Worm (Caenorhabditis elegans) whole organism, L1 larva: ENCODE measurements around the gene mma-1.

Experiments used
- C16A3.4 ChIP-seq: fragments of 150-350 bp; optimal IDR thresholded peaks from 2 replicates; lab custom pipeline; 2014; ENCODE audit warnings: missing biosample characterization, missing genetic modification characterization
- aha-1 ChIP-seq: fragments of 150-350 bp; optimal IDR thresholded peaks from 2 replicates; lab custom pipeline; 2014; ENCODE audit warnings: missing biosample characterization, missing genetic modification characterization
- aly-2 ChIP-seq: fragments of 150-350 bp; optimal IDR thresholded peaks from 2 replicates; lab custom pipeline; 2014; ENCODE audit warnings: missing biosample characterization, missing genetic modification characterization
- ama-1 ChIP-seq: fragments of 150-350 bp; optimal IDR thresholded peaks from 2 replicates; lab custom pipeline; 2014
- blmp-1 ChIP-seq: fragments of 150-350 bp; optimal IDR thresholded peaks from 2 replicates; lab custom pipeline; 2014; ENCODE audit warnings: missing biosample characterization, missing genetic modification characterization
- ces-1 ChIP-seq: fragments of 150-350 bp; optimal IDR thresholded peaks from 2 replicates; lab custom pipeline; 2014; ENCODE audit warnings: missing biosample characterization, missing genetic modification reagents, missing genetic modification characterization
- dsc-1 ChIP-seq: sonication (generic microtip); optimal IDR thresholded peaks from 2 replicates; lab custom pipeline; 2016; ENCODE audit warnings: mild to moderate bottlenecking, missing genetic modification characterization, missing compliant biosample characterization
- efl-1 ChIP-seq, 4 experiments: fragments of 150-350 bp; optimal IDR thresholded peaks in 3 of 4; peaks in 1 of 4; 1 replicate in 1 of 4; 2 replicates in 3 of 4; lab custom pipeline; 2014; ENCODE audit warnings: missing biosample characterization in 2 of 4, missing genetic modification characterization in 2 of 4, missing genetic modification reagents in 2 of 4
- egl-27 ChIP-seq, 2 experiments: fragments of 150-350 bp in 1 of 2; sonication (generic microtip); optimal IDR thresholded peaks; 3 replicates each; lab custom pipeline; 2017 to 2018; ENCODE audit warnings: missing biosample characterization in 2 of 2, missing genetic modification characterization in 2 of 2, missing genetic modification reagents in 2 of 2
- elt-2 ChIP-seq: sonication (generic microtip); optimal IDR thresholded peaks from 2 replicates; lab custom pipeline; 2016; ENCODE audit warnings: missing genetic modification characterization, mild to moderate bottlenecking, inconsistent platforms, missing compliant biosample characterization, missing genetic modification reagents
- elt-3 ChIP-seq, 6 experiments: fragments of 150-350 bp in 1 of 6; sonication (generic microtip); optimal IDR thresholded peaks; 2 replicates each; lab custom pipeline; 2017 to 2018; ENCODE audit warnings: missing biosample characterization in 6 of 6, missing genetic modification characterization in 6 of 6, inconsistent platforms in 1 of 6
- fkh-10 ChIP-seq: sonication (generic microtip); optimal IDR thresholded peaks from 2 replicates; lab custom pipeline; 2017; ENCODE audit warnings: missing biosample characterization, missing genetic modification reagents, missing genetic modification characterization
- fkh-4 ChIP-seq: sonication (generic microtip); optimal IDR thresholded peaks from 2 replicates; lab custom pipeline; 2016; ENCODE audit warnings: missing compliant biosample characterization, missing genetic modification characterization, borderline replicate concordance
- grh-1 ChIP-seq: fragments of 200-800 bp; sonication (Bioruptor generic); IDR thresholded peaks from 2 replicates; pipeline ENCODE4 v1.3.6; 2022; ENCODE audit warnings: missing genetic modification reagents, missing genetic modification characterization, missing compliant biosample characterization
- hlh-4 ChIP-seq: sonication (generic microtip); optimal IDR thresholded peaks from 2 replicates; lab custom pipeline; 2016; ENCODE audit warnings: mild to moderate bottlenecking, missing genetic modification characterization, missing compliant biosample characterization
- hpl-2 ChIP-seq: fragments of 150-350 bp; optimal IDR thresholded peaks from 2 replicates; lab custom pipeline; 2014; ENCODE audit warnings: missing biosample characterization, missing genetic modification reagents, missing genetic modification characterization
- irx-1 ChIP-seq: sonication (generic microtip); optimal IDR thresholded peaks from 2 replicates; lab custom pipeline; 2016; ENCODE audit warnings: missing genetic modification characterization, missing compliant biosample characterization
- jun-1 ChIP-seq: fragments of 150-350 bp; optimal IDR thresholded peaks from 2 replicates; lab custom pipeline; 2014; ENCODE audit warnings: missing biosample characterization, missing genetic modification reagents, missing genetic modification characterization
- lin-14 ChIP-seq: fragments of 200-800 bp; sonication (Bioruptor generic); optimal IDR thresholded peaks from 2 replicates; lab custom pipeline; 2018; ENCODE audit warnings: mild to moderate bottlenecking, missing genetic modification characterization, moderate library complexity, missing compliant biosample characterization
- lin-15B ChIP-seq: fragments of 150-350 bp; sonication (generic microtip); optimal IDR thresholded peaks from 3 replicates; lab custom pipeline; 2014; ENCODE audit warnings: missing biosample characterization, missing genetic modification characterization
- lin-39 ChIP-seq: fragments of 150-350 bp; optimal IDR thresholded peaks from 2 replicates; lab custom pipeline; 2014; ENCODE audit warnings: missing biosample characterization, missing genetic modification reagents, missing genetic modification characterization
- lsy-2 ChIP-seq, 2 experiments: fragments of 150-350 bp; optimal IDR thresholded peaks; 2 replicates each; lab custom pipeline; 2014; ENCODE audit warnings: missing biosample characterization in 2 of 2, missing genetic modification characterization in 2 of 2
- mdl-1 ChIP-seq, 2 experiments: fragments of 150-350 bp; optimal IDR thresholded peaks; 2 replicates each; lab custom pipeline; 2014 to 2017; ENCODE audit warnings: missing biosample characterization in 2 of 2, missing genetic modification characterization in 2 of 2, inconsistent platforms in 1 of 2
- mef-2 ChIP-seq: fragments of 150-350 bp; optimal IDR thresholded peaks from 2 replicates; lab custom pipeline; 2014; ENCODE audit warnings: missing biosample characterization, missing genetic modification characterization
- nhr-12 ChIP-seq: sonication (generic microtip); optimal IDR thresholded peaks from 2 replicates; lab custom pipeline; 2017; ENCODE audit warnings: missing biosample characterization, missing genetic modification characterization
- nhr-19 ChIP-seq: fragments of 200-800 bp; sonication (Bioruptor generic); conservative IDR thresholded peaks from 2 replicates; pipeline ENCODE4 v1.3.6; 2022; ENCODE audit warnings: missing genetic modification characterization, missing compliant biosample characterization
- nhr-20 ChIP-seq: sonication (generic microtip); optimal IDR thresholded peaks from 2 replicates; lab custom pipeline; 2016; ENCODE audit warnings: mild to moderate bottlenecking, missing genetic modification characterization, missing compliant biosample characterization
- nhr-28 ChIP-seq: fragments of 150-350 bp; optimal IDR thresholded peaks from 2 replicates; lab custom pipeline; 2014; ENCODE audit warnings: missing biosample characterization, missing genetic modification characterization
- nhr-47 ChIP-seq: sonication (generic microtip); optimal IDR thresholded peaks from 2 replicates; lab custom pipeline; 2016; ENCODE audit warnings: mild to moderate bottlenecking, missing genetic modification characterization, moderate library complexity, missing compliant biosample characterization
- nhr-71 ChIP-seq: sonication (generic microtip); optimal IDR thresholded peaks from 2 replicates; lab custom pipeline; 2016; ENCODE audit warnings: mild to moderate bottlenecking, missing genetic modification characterization, moderate library complexity, missing compliant biosample characterization
- nhr-85 ChIP-seq: sonication (generic microtip); peaks from one replicate; lab custom pipeline; 2016; ENCODE audit warnings: missing genetic modification characterization, inconsistent platforms, missing compliant biosample characterization
- pqm-1 ChIP-seq: sonication (generic microtip); optimal IDR thresholded peaks from 3 replicates; lab custom pipeline; 2017; ENCODE audit warnings: missing biosample characterization, missing genetic modification characterization
- rnt-1 ChIP-seq: sonication (generic microtip); optimal IDR thresholded peaks from 2 replicates; lab custom pipeline; 2016; ENCODE audit warnings: mild to moderate bottlenecking, missing genetic modification characterization, moderate library complexity, missing compliant biosample characterization
- skn-1 ChIP-seq: fragments of 150-350 bp; optimal IDR thresholded peaks from 2 replicates; lab custom pipeline; 2014; ENCODE audit warnings: missing biosample characterization, missing genetic modification characterization
- snpc-4 ChIP-seq: fragments of 150-350 bp; optimal IDR thresholded peaks from 2 replicates; lab custom pipeline; 2014; ENCODE audit warnings: missing biosample characterization, missing genetic modification characterization
- snu-23 ChIP-seq: sonication (generic microtip); optimal IDR thresholded peaks from 2 replicates; lab custom pipeline; 2016; ENCODE audit warnings: missing genetic modification characterization, missing compliant biosample characterization
- swsn-7 ChIP-seq: sonication (generic microtip); optimal IDR thresholded peaks from 2 replicates; lab custom pipeline; 2016; ENCODE audit warnings: missing genetic modification characterization, missing compliant biosample characterization
- tbx-2 ChIP-seq: sonication (generic microtip); optimal IDR thresholded peaks from 2 replicates; lab custom pipeline; 2016; ENCODE audit warnings: missing genetic modification characterization, missing compliant biosample characterization
- tlp-1 ChIP-seq: fragments of 150-350 bp; optimal IDR thresholded peaks from 2 replicates; lab custom pipeline; 2014; ENCODE audit warnings: missing biosample characterization, missing genetic modification characterization
- unc-130 ChIP-seq: fragments of 150-350 bp; optimal IDR thresholded peaks from 2 replicates; lab custom pipeline; 2017; ENCODE audit warnings: missing biosample characterization, missing genetic modification characterization, inconsistent platforms
- unc-30 ChIP-seq: sonication (generic microtip); optimal IDR thresholded peaks from 2 replicates; lab custom pipeline; 2017; ENCODE audit warnings: missing biosample characterization, missing genetic modification characterization
- unc-62 ChIP-seq: fragments of 150-350 bp; optimal IDR thresholded peaks from 2 replicates; lab custom pipeline; 2014; ENCODE audit warnings: missing biosample characterization, missing genetic modification reagents, missing genetic modification characterization
- unc-86 ChIP-seq: sonication (generic microtip); optimal IDR thresholded peaks from 2 replicates; lab custom pipeline; 2016; ENCODE audit warnings: missing genetic modification characterization, missing compliant biosample characterization
- unc-98 ChIP-seq: fragments of 200-800 bp; sonication (Bioruptor generic); IDR thresholded peaks from 2 replicates; pipeline ENCODE4 v1.3.6; 2022; ENCODE audit warnings: missing genetic modification characterization, missing compliant biosample characterization
- xbp-1 ChIP-seq: sonication (generic microtip); optimal IDR thresholded peaks from 2 replicates; lab custom pipeline; 2016; ENCODE audit warnings: missing genetic modification characterization, missing compliant biosample characterization
- zag-1 ChIP-seq: fragments of 150-350 bp; optimal IDR thresholded peaks from 2 replicates; lab custom pipeline; 2014; ENCODE audit warnings: missing biosample characterization, missing genetic modification characterization
- ztf-11 ChIP-seq, 2 experiments: sonication (generic microtip); optimal IDR thresholded peaks; 2 replicates each; lab custom pipeline; 2016 to 2017; ENCODE audit warnings: missing genetic modification characterization in 2 of 2, missing biosample characterization in 1 of 2, missing compliant biosample characterization in 1 of 2
- ztf-4 ChIP-seq: fragments of 150-350 bp; optimal IDR thresholded peaks from 2 replicates; lab custom pipeline; 2014; ENCODE audit warnings: missing biosample characterization, missing genetic modification characterization

The mma-1 gene

ce11 chrV:12637238-12637690 lies 41.2 kb upstream of the mma-1 start, which contains the start of gene F56H9.2 (continued):
- TF ChIP-seq ztf-4 (tag; lab: Kevin White, UChicago) (peak; percentile 4), lsy-2 (tag; optimal IDR thresholded peaks at IDR 0.05; lab: Kevin White, UChicago) (peak; percentile 53 to 77), nhr-47 (tag; lab: Kevin White, UChicago) (peak; percentile 70)

ce11 chrV:12636248-12636647 lies 40.2 kb upstream of the mma-1 start:
- TF ChIP-seq ztf-4 (tag; lab: Kevin White, UChicago) (no peak), unc-98 (no peak), lin-14 (GFP tag; lab: Kevin White, UChicago) (peak; percentile 87), ces-1 (GFP tag; lab: Kevin White, UChicago) (no peak), ama-1 (lab: Kevin White, UChicago) (no peak), grh-1 (GFP tag; lab: Robert Waterston, UW) (no peak), unc-130 (tag; lab: Kevin White, UChicago) (peak; percentile 27), jun-1 (tag; lab: Kevin White, UChicago) (no peak), elt-2 (tag; lab: Kevin White, UChicago) (no peak), aha-1 (tag; lab: Kevin White, UChicago) (peak; percentile 33), egl-27 (tag; optimal IDR thresholded peaks at IDR 0.05; lab: Kevin White, UChicago) (no peak), lsy-2 (tag; optimal IDR thresholded peaks at IDR 0.05; lab: Kevin White, UChicago) (peak; percentile 22 to 49), mdl-1 (tag; optimal IDR thresholded peaks at IDR 0.05; lab: Kevin White, UChicago) (peak in 1 of 2 experiments; percentile 3), swsn-7 (peak; percentile 27), nhr-19 (peak; percentile 83), fkh-10 (no peak), hlh-4 (tag; lab: Kevin White, UChicago) (no peak), zag-1 (tag; lab: Kevin White, UChicago) (no peak), efl-1 (optimal IDR thresholded peaks at IDR 0.05; lab: Kevin White, UChicago) (no peak), efl-1 (GFP tag; optimal IDR thresholded peaks at IDR 0.05 in 1 of 2; lab: Kevin White, UChicago) (peak in 1 of 2 experiments; percentile 36), rnt-1 (peak; percentile 88), nhr-12 (tag; lab: Kevin White, UChicago) (no peak), blmp-1 (tag; lab: Kevin White, UChicago) (peak; percentile 54), fkh-4 (tag; lab: Kevin White, UChicago) (peak; percentile 78), hpl-2 (GFP tag; lab: Kevin White, UChicago) (no peak), pqm-1 (tag; lab: Kevin White, UChicago) (no peak), unc-30 (tag; lab: Kevin White, UChicago) (no peak), nhr-85 (tag; lab: Kevin White, UChicago) (peak; percentile 85), unc-86 (tag; lab: Kevin White, UChicago) (no peak), aly-2 (tag; lab: Kevin White, UChicago) (no peak), snu-23 (GFP tag; lab: Kevin White, UChicago) (no peak), lin-39 (tag; lab: Kevin White, UChicago) (peak; percentile 54), tlp-1 (tag; lab: Kevin White, UChicago) (no peak), tbx-2 (tag; lab: Kevin White, UChicago) (peak; percentile 21), C16A3.4 (tag; lab: Kevin White, UChicago) (peak; percentile 23), nhr-47 (tag; lab: Kevin White, UChicago) (peak; percentile 12), dsc-1 (peak; percentile 93), xbp-1 (no peak), ztf-11 (tag; optimal IDR thresholded peaks at IDR 0.05; lab: Kevin White, UChicago) (no peak), elt-3 (tag; optimal IDR thresholded peaks at IDR 0.05; lab: Kevin White, UChicago) (peak in 2 of 6 experiments; percentile 13 to 39), unc-62 (GFP tag; lab: Kevin White, UChicago) (no peak), nhr-71 (peak; percentile 91), mef-2 (tag; lab: Kevin White, UChicago) (peak; percentile 60), skn-1 (tag; lab: Kevin White, UChicago) (no peak), irx-1 (tag; lab: Kevin White, UChicago) (peak; percentile 15), nhr-20 (peak; percentile 82), snpc-4 (no peak), nhr-28 (tag; lab: Kevin White, UChicago) (no peak), lin-15B (tag; lab: Kevin White, UChicago) (no peak)
